Fruit fly (Drosophila melanogaster): Measurements from ENCODE around the gene CG5938.

dm6 chr3R:27225490-27225889 lies 49.1 kb upstream of the CG5938 start:
- TF ChIP-seq h (GFP tag; optimal IDR thresholded peaks at IDR 0.05) = no peak
- no peak for TF ChIP-seq lola (GFP tag; optimal IDR thresholded peaks at IDR 0.05)
- TF ChIP-seq Dfd (GFP tag; optimal IDR thresholded peaks at IDR 0.05) = no peak
- TF ChIP-seq Vsx2 (GFP tag; optimal IDR thresholded peaks at IDR 0.05; ENCODE audit: partially characterized antibody) = no peak
